Fruit fly (Drosophila melanogaster): ENCODE data around the gene CG13786.

CG13786 gene

DNA sequence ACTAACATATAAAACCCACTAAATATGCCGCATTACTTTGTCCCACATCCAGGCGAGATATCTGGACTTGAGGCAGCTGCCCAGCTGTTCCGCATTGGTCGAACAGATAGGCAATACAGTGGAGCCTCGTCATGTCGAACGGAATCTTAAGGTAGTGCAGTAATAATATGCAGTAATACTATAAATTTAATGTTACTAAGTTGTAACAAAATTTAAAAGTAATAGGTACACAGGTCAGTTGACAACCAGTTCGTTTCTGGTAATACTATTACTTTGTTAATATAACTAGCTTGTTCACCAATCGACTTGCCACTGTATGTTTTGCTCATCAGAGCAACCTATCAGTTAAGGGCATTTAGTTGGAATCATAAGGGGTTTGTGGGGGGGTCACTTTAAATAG, 42.2 kb upstream of the CG13786 start (continued):
- TF ChIP-seq ase (GFP tag; IDR thresholded peaks at IDR 0.05) = no peak
- TF ChIP-seq CG4730 (GFP tag; IDR thresholded peaks at IDR 0.05) = no peak
- TF ChIP-seq CG6272 (GFP tag; IDR thresholded peaks at IDR 0.05) = no peak
- no peak for TF ChIP-seq chinmo (GFP tag; IDR thresholded peaks at IDR 0.05; ENCODE audit: partially characterized antibody)
- TF ChIP-seq CG12942 (GFP tag; optimal IDR thresholded peaks at IDR 0.05) = no peak
- no peak for TF ChIP-seq caup (GFP tag; optimal IDR thresholded peaks at IDR 0.05; ENCODE audit: severe bottlenecking)
- no peak for TF ChIP-seq Optix (GFP tag; IDR thresholded peaks at IDR 0.05)
- no peak for TF ChIP-seq seq (GFP tag; IDR thresholded peaks at IDR 0.05)
- TF ChIP-seq CG11560 (tag; IDR thresholded peaks at IDR 0.05) = no peak
- no peak for TF ChIP-seq bcd (GFP tag; optimal IDR thresholded peaks at IDR 0.05)
- TF ChIP-seq Hey (tag; optimal IDR thresholded peaks at IDR 0.05) = no peak
- TF ChIP-seq CG6689 (GFP tag; IDR thresholded peaks at IDR 0.05) = peak; percentile 39
- TF ChIP-seq Gug (GFP tag; IDR thresholded peaks at IDR 0.05) = no peak
- TF ChIP-seq grn (GFP tag; optimal IDR thresholded peaks at IDR 0.05) = no peak
- no peak for TF ChIP-seq Scr (GFP tag; IDR thresholded peaks at IDR 0.05; ENCODE audit: partially characterized antibody)
- TF ChIP-seq tna (GFP tag; IDR thresholded peaks at IDR 0.05; ENCODE audit: partially characterized antibody) = no peak
- peak; percentile 71 for TF ChIP-seq CG15696 (tag; optimal IDR thresholded peaks at IDR 0.05)
- peak; percentile 33 for TF ChIP-seq CG18599 (GFP tag; optimal IDR thresholded peaks at IDR 0.05)
- TF ChIP-seq CG13424 (tag; optimal IDR thresholded peaks at IDR 0.05) = peak; percentile 38
- TF ChIP-seq al (GFP tag; IDR thresholded peaks at IDR 0.05) = no peak
- TF ChIP-seq wek (GFP tag; optimal IDR thresholded peaks at IDR 0.05) = no peak
- peak; percentile 50 for TF ChIP-seq chn (GFP tag; optimal IDR thresholded peaks at IDR 0.05)
- TF ChIP-seq bowl (GFP tag; IDR thresholded peaks at IDR 0.05) = no peak
- TF ChIP-seq CG10979 (tag; optimal IDR thresholded peaks at IDR 0.05) = peak; percentile 77
- no peak for TF ChIP-seq D (optimal IDR thresholded peaks at IDR 0.05)
- TF ChIP-seq D (GFP tag; optimal IDR thresholded peaks at IDR 0.05) = peak; percentile 50
- TF ChIP-seq cad (GFP tag; optimal IDR thresholded peaks at IDR 0.05) = no peak
- no peak for TF ChIP-seq repo (GFP tag; optimal IDR thresholded peaks at IDR 0.05)
- no peak for TF ChIP-seq CG4282 (GFP tag; optimal IDR thresholded peaks at IDR 0.05)
- TF ChIP-seq CG14050 (GFP tag; IDR thresholded peaks at IDR 0.05) = no peak
- no peak for TF ChIP-seq Hr39 (optimal IDR thresholded peaks at IDR 0.05)
- TF ChIP-seq CG17361 (GFP tag; IDR thresholded peaks at IDR 0.05) = 0 out of 3 replicates have a peak, but pooled peaks have one; percentile 44
- TF ChIP-seq crol (GFP tag; IDR thresholded peaks at IDR 0.05) = no peak
- TF ChIP-seq Drgx (GFP tag; IDR thresholded peaks at IDR 0.05) = no peak
- TF ChIP-seq scrt (GFP tag; optimal IDR thresholded peaks at IDR 0.05) = no peak
- TF ChIP-seq Atf-2 (GFP tag; optimal IDR thresholded peaks at IDR 0.05) = no peak
- TF ChIP-seq emc (GFP tag; optimal IDR thresholded peaks at IDR 0.05) = no peak
- no peak for TF ChIP-seq Hand (GFP tag; optimal IDR thresholded peaks at IDR 0.05)
- no peak for TF ChIP-seq CG1024 (GFP tag; IDR thresholded peaks at IDR 0.05)
- TF ChIP-seq chm (GFP tag; IDR thresholded peaks at IDR 0.05) = no peak
- no peak for TF ChIP-seq eyg (GFP tag; optimal IDR thresholded peaks at IDR 0.05)
- TF ChIP-seq Rx (GFP tag; IDR thresholded peaks at IDR 0.05) = no peak
- no peak for TF ChIP-seq pzg (GFP tag; optimal IDR thresholded peaks at IDR 0.05)
- peak; percentile 75 for TF ChIP-seq CG2712 (tag; optimal IDR thresholded peaks at IDR 0.05)
- TF ChIP-seq Bgb (GFP tag; IDR thresholded peaks at IDR 0.05; ENCODE audit: partially characterized antibody) = no peak
- TF ChIP-seq HLH54F (GFP tag; optimal IDR thresholded peaks at IDR 0.05) = no peak
- no peak for TF ChIP-seq yki (optimal IDR thresholded peaks at IDR 0.05)
- no peak for TF ChIP-seq p53 (GFP tag; optimal IDR thresholded peaks at IDR 0.05)
- TF ChIP-seq CG32532 (GFP tag; IDR thresholded peaks at IDR 0.05) = no peak
- no peak for TF ChIP-seq CG7357 (GFP tag; IDR thresholded peaks at IDR 0.05)
- no peak for TF ChIP-seq unpg (GFP tag; optimal IDR thresholded peaks at IDR 0.05)
- TF ChIP-seq CG2678 (tag; optimal IDR thresholded peaks at IDR 0.05) = peak; percentile 51
- no peak for TF ChIP-seq Tbp (GFP tag; optimal IDR thresholded peaks at IDR 0.05)
- no peak for TF ChIP-seq CG15601 (tag; optimal IDR thresholded peaks at IDR 0.05)
